Fruit fly (Drosophila melanogaster) S2 (cell line): Measurements from ENCODE around the gene Nep2.

ENCODE experiments used
- CG8478 ChIP-seq: fragments of >200 bp; optimal IDR thresholded peaks from 2 replicates; lab custom pipeline; 2018
- CTCF ChIP-seq, 2 experiments: fragments of >200 bp; optimal IDR thresholded peaks; 2 replicates each; lab custom pipeline; 2018

- TF ChIP-seq CTCF (optimal IDR thresholded peaks at IDR 0.05; lab: Kevin White, UChicago) (no peak), CG8478 (lab: Kevin White, UChicago) (no peak)
Observed at dm6 chr3R:4740592-4741500, 9.2 kb upstream of the Nep2 start.
